Fruit fly (Drosophila melanogaster): ENCODE results near the gene SPH93.

DNA sequence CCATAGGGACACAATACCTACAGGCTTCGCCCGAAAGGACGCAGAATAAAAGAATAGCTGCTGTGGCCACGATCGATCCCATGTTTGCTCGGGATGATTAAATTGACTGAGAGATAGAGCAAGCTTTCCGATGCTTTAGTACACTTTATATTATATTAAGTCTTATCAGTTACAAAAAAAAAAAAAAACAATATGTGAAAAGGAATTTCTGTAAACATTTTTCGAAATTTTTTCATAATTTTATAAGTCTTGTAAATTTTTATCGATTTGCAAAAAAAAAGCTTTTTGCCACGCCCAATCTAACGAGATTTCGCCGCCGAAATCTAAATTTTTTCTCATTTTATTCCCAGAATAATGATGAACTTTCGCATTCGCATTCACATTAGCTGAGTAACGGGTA is 2.2 kb upstream of the SPH93 start, which contains the start of gene CG18563:
- TF ChIP-seq bab1 (GFP tag; optimal IDR thresholded peaks at IDR 0.05) (no peak), CG12768 (GFP tag; optimal IDR thresholded peaks at IDR 0.05) (no peak), cnc (optimal IDR thresholded peaks at IDR 0.05) (no peak), CG33017 (tag; optimal IDR thresholded peaks at IDR 0.05) (no peak), kay (GFP tag; ENCODE audit: borderline replicate concordance) (peak; percentile 70), CG14711 (tag; optimal IDR thresholded peaks at IDR 0.05) (no peak), toe (GFP tag; optimal IDR thresholded peaks at IDR 0.05) (no peak), Clk (GFP tag; optimal IDR thresholded peaks at IDR 0.05) (no peak), CG1620 (GFP tag; optimal IDR thresholded peaks at IDR 0.05) (no peak), Hr96 (GFP tag; optimal IDR thresholded peaks at IDR 0.05) (no peak)

All from whole organism, adult.